Fruit fly (Drosophila melanogaster): ENCODE measurements around the gene CG9515.

DNA sequence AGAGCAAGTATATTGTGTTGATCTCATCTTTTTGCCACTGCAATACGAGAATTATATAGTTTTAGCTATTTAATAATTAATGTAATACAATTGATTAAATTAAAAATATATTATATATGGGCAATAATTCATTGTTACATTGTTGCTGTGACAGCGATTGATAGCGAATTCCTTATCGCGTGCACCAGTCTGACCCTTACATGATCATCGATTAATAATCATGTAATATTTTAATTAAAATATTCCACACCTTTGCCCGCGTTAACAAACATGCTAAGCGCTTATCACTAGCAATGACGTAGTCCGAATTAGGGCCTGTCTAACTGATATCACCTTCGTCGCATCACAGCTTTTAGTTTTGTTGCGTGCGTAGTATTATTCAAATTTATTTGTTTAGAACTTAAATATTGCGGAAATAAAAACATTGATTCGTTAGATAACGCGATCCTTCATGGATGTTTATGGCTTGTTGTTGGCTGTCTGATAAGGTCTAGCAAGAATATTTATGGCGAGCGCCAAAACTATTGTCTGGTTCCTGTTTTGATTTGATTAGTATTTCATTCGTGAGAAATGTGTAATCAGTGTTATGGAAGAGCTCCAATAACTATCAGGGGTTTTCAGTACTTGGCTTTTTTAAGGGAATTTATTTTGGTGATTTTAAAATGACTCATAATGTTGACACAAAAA lies 44.3 kb upstream of the CG9515 start:
- TF ChIP-seq Tbp (GFP tag; optimal IDR thresholded peaks at IDR 0.05) (no peak), CG8388 (GFP tag; optimal IDR thresholded peaks at IDR 0.05) (no peak), CG10209 (GFP tag; optimal IDR thresholded peaks at IDR 0.05) (no peak), her (GFP tag; optimal IDR thresholded peaks at IDR 0.05) (no peak), vfl (GFP tag; optimal IDR thresholded peaks at IDR 0.05) (no peak), NfI (GFP tag; optimal IDR thresholded peaks at IDR 0.05) (no peak)
